Fruit fly (Drosophila melanogaster) ovary, adult (tissue): ENCODE measurements around the gene mgl.
A peak's percentile ranks its signal among the peaks of the same experiment; 100 is the strongest.

Experiments used
- CG17801 ChIP-seq: fragments of 200-800 bp; optimal IDR thresholded peaks from 2 replicates; lab custom pipeline; 2019; ENCODE audit warnings: missing biosample characterization, mild to moderate bottlenecking, missing genetic modification characterization, moderate library complexity; ENCODE audit not compliant: partially characterized antibody

The mgl gene

dm6 chrX:9343480-9344477, 156.2 kb downstream of the mgl start:
- peak; percentile 84 for TF ChIP-seq CG17801 (GFP tag; lab: Kevin White, UChicago)

DNA sequence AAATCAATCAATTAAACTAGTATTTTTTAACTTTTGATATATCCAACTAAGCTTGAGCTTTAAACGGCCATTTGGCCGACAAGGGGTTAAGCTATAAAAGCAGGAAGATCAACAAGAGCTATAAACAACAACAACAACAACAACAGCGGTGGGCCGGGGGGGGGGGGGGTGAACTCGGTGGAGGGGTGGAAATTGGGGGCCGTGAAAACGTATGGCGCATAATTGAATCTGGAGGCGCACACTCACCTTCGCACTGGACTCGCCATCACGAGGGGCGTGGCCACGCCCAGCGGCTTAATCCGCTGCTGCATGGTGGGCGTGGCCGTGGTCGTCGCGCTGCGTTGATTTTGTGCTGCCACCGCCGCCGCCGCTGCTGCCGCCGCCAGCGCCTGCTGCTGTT, 167.7 kb downstream of the mgl start:
- no peak for TF ChIP-seq CG17801 (GFP tag; lab: Kevin White, UChicago)

- TF ChIP-seq CG17801 (GFP tag; lab: Kevin White, UChicago): no peak
These were observed 169.5 kb downstream of the mgl start, which contains the start of gene CG34450 for dm6 chrX:9330387-9330786. Gene CG34450 (minus strand): TSS chrX:9330487.

DNA sequence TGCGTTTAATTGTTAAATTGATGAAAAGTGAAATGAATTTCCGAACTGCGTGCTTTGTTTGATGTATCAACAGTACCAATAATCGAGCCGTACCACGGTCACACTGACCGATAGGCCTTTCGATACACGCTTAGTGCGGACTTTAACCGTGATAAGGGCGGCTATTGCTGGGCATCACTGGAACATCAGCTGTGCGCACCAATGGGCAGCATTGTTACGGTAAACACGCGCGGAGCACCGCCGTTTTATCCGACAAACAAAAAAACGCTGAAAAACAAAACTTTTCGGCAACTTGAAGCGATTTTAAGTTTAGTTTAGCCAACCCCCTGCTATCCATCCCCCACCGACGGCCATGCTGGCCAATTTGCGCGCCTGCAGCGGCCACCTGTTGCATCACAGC, 180.8 kb downstream of the mgl start, which contains the start of the genes c12.1 and c12.2:
Gene c12.1 (minus strand): TSS at position 84 of the 400 bp plus-strand sequence.
Gene c12.2 (plus strand): TSS at position 220 of the 400 bp plus-strand sequence.
- no peak for TF ChIP-seq CG17801 (GFP tag; lab: Kevin White, UChicago)

DNA sequence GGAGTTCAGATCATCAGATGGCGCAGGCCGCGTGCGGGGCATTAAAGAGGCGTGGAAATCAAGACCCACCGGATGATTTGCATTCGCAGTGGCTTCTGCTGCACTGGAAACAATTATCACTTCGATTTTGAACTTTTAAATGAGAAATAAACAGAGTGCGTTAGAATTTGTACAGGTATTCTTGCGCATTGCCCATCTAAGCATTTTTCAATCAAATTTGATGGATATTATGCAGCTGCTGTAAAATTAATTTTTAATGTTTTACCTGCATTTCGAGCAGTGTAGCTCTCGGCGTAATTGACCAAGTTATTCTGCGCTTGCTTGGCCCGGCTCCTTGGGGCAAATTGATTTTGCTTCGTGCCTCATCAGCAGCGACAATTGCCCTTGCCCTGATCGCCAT, 182.8 kb downstream of the mgl start:
- no peak for TF ChIP-seq CG17801 (GFP tag; lab: Kevin White, UChicago)

dm6 chrX:9309959-9310658, 189.8 kb downstream of the mgl start:
- TF ChIP-seq CG17801 (GFP tag; lab: Kevin White, UChicago): no peak
